Fruit fly (Drosophila melanogaster) whole organism, embryonic: ENCODE results near the gene Hsp70Aa.

Experiments
- CG10147 ChIP-seq: fragments of 200-800 bp; sonication (Bioruptor generic); optimal IDR thresholded peaks from 2 replicates; lab custom pipeline; 2019; ENCODE audit warnings: missing biosample characterization, mild to moderate bottlenecking, missing genetic modification characterization, moderate library complexity
- CG1024 ChIP-seq: fragments of 200-800 bp; sonication (Bioruptor generic); IDR thresholded peaks from 2 replicates; pipeline ENCODE4 v1.3.6; 2022; ENCODE audit warnings: missing biosample characterization, missing genetic modification characterization
- CG10274 ChIP-seq: fragments of 200-800 bp; sonication (Bioruptor generic); optimal IDR thresholded peaks from 3 replicates; lab custom pipeline; 2017; ENCODE audit warnings: missing biosample characterization, mild to moderate bottlenecking, missing genetic modification characterization
- CG1602 ChIP-seq: fragments of 200-800 bp; sonication (Bioruptor generic); optimal IDR thresholded peaks from 3 replicates; lab custom pipeline; 2016; ENCODE audit warnings: missing biosample characterization, missing genetic modification characterization
- CG17328 ChIP-seq: fragments of 200-800 bp; sonication (Bioruptor generic); IDR thresholded peaks from 2 replicates; pipeline ENCODE4 v1.3.6; 2022; ENCODE audit warnings: missing biosample characterization, missing genetic modification characterization
- CG2120 ChIP-seq: fragments of 200-800 bp; sonication (Bioruptor generic); optimal IDR thresholded peaks from 3 replicates; lab custom pipeline; 2016; ENCODE audit warnings: missing biosample characterization, missing genetic modification characterization
- CG2678 ChIP-seq: fragments of 200-800 bp; sonication (Bioruptor generic); optimal IDR thresholded peaks from 3 replicates; lab custom pipeline; 2019; ENCODE audit warnings: missing biosample characterization, mild to moderate bottlenecking, missing genetic modification characterization, moderate library complexity
- CG3163 ChIP-seq: fragments of 200-800 bp; sonication (Bioruptor generic); optimal IDR thresholded peaks from 3 replicates; lab custom pipeline; 2016; ENCODE audit warnings: missing biosample characterization, missing genetic modification characterization
- CG34224 ChIP-seq: fragments of 200-800 bp; sonication (Bioruptor generic); IDR thresholded peaks from 3 replicates; pipeline ENCODE4 v1.3.6; 2022; ENCODE audit warnings: missing biosample characterization, missing genetic modification characterization; ENCODE audit not compliant: partially characterized antibody
- CG34422 ChIP-seq: fragments of 200-800 bp; sonication (Bioruptor generic); IDR thresholded peaks from 3 replicates; pipeline ENCODE4 v1.3.6; 2022; ENCODE audit warnings: missing biosample characterization, missing genetic modification characterization
- CG3726 ChIP-seq: fragments of 200-800 bp; sonication (Bioruptor generic); IDR thresholded peaks from 3 replicates; pipeline ENCODE4, ENCODE4 v1.3.6; 2022; ENCODE audit warnings: missing biosample characterization, missing genetic modification characterization
- CG5953 ChIP-seq: fragments of 200-800 bp; sonication (Bioruptor generic); IDR thresholded peaks from 2 replicates; pipeline ENCODE4 v1.3.6; 2022; ENCODE audit warnings: missing biosample characterization, missing genetic modification characterization
- D19A ChIP-seq: fragments of 200-800 bp; optimal IDR thresholded peaks from 3 replicates; lab custom pipeline; 2019; ENCODE audit warnings: missing biosample characterization, mild to moderate bottlenecking, missing genetic modification characterization, moderate library complexity
- Dad ChIP-seq: fragments of 200-800 bp; sonication (Bioruptor generic); optimal IDR thresholded peaks from 3 replicates; lab custom pipeline; 2016; ENCODE audit warnings: missing biosample characterization, missing genetic modification characterization
- Dip2 ChIP-seq: fragments of 200-800 bp; sonication (Bioruptor generic); IDR thresholded peaks from 2 replicates; pipeline ENCODE4 v1.3.6; 2022; ENCODE audit warnings: missing biosample characterization, missing genetic modification characterization
- Dip3 ChIP-seq: fragments of 200-800 bp; sonication (Bioruptor generic); optimal IDR thresholded peaks from 3 replicates; lab custom pipeline; 2016; ENCODE audit warnings: missing biosample characterization, missing genetic modification characterization
- Doc3 ChIP-seq: fragments of 200-800 bp; sonication (Bioruptor generic); IDR thresholded peaks from 3 replicates; pipeline ENCODE4 v1.3.6; 2022; ENCODE audit warnings: missing biosample characterization, missing genetic modification characterization; ENCODE audit not compliant: partially characterized antibody
- HLH54F ChIP-seq: fragments of 200-800 bp; sonication (Bioruptor generic); optimal IDR thresholded peaks from 3 replicates; lab custom pipeline; 2016; ENCODE audit warnings: missing biosample characterization, missing genetic modification characterization
- Jarid2 ChIP-seq: fragments of 200-800 bp; sonication (Bioruptor generic); optimal IDR thresholded peaks from 3 replicates; lab custom pipeline; 2017; ENCODE audit warnings: mild to moderate bottlenecking, missing biosample characterization, missing genetic modification reagents, missing genetic modification characterization
- NFAT ChIP-seq: fragments of 200-800 bp; sonication (Bioruptor generic); IDR thresholded peaks from 2 replicates; pipeline ENCODE4 v1.3.6; 2022; ENCODE audit warnings: missing biosample characterization, missing genetic modification characterization
- Trl ChIP-seq, 3 experiments: fragments of >200 bp in 2 of 3; fragments of 200-800 bp in 1 of 3; sonication (Bioruptor generic) in 1 of 3; optimal IDR thresholded peaks; 2 replicates in 1 of 3; 3 replicates in 2 of 3; lab custom pipeline; 2016 to 2017; ENCODE audit warnings: missing biosample characterization in 1 of 3, missing genetic modification characterization in 1 of 3
- Xrp1 ChIP-seq: fragments of 200-800 bp; sonication (Bioruptor generic); IDR thresholded peaks from 2 replicates; pipeline ENCODE4 v1.3.6; 2022; ENCODE audit warnings: missing biosample characterization, missing genetic modification characterization
- ap ChIP-seq: fragments of 200-800 bp; sonication (Bioruptor generic); IDR thresholded peaks from 2 replicates; pipeline ENCODE4 v1.3.6; 2022; ENCODE audit warnings: missing biosample characterization, missing genetic modification characterization
- bsh ChIP-seq, 2 experiments: fragments of 200-800 bp; sonication (Bioruptor generic); optimal IDR thresholded peaks; 2 replicates each; lab custom pipeline; 2017 to 2018; ENCODE audit warnings: mild to moderate bottlenecking in 2 of 2, missing biosample characterization in 2 of 2, missing genetic modification characterization in 2 of 2, moderate library complexity in 1 of 2
- btn ChIP-seq: fragments of 200-800 bp; sonication (Bioruptor generic); optimal IDR thresholded peaks from 2 replicates; lab custom pipeline; 2016; ENCODE audit warnings: missing biosample characterization, missing genetic modification characterization
- cato ChIP-seq: fragments of 200-800 bp; sonication (Bioruptor generic); optimal IDR thresholded peaks from 2 replicates; lab custom pipeline; 2016; ENCODE audit warnings: missing biosample characterization, missing genetic modification characterization, borderline replicate concordance
- cg ChIP-seq: fragments of 200-800 bp; sonication (Bioruptor generic); optimal IDR thresholded peaks from 3 replicates; lab custom pipeline; 2019; ENCODE audit warnings: missing biosample characterization, mild to moderate bottlenecking, missing genetic modification characterization, moderate library complexity
- chm ChIP-seq: fragments of 200-800 bp; sonication (Bioruptor generic); IDR thresholded peaks from 2 replicates; pipeline ENCODE4 v1.3.6; 2022; ENCODE audit warnings: missing biosample characterization, missing genetic modification characterization
- dan ChIP-seq: fragments of 200-800 bp; sonication (Bioruptor generic); IDR thresholded peaks from 2 replicates; pipeline ENCODE4 v1.3.6; 2022; ENCODE audit warnings: missing biosample characterization, missing genetic modification characterization
- exex ChIP-seq: fragments of 200-800 bp; sonication (Bioruptor generic); optimal IDR thresholded peaks from 4 replicates; lab custom pipeline; 2018; ENCODE audit warnings: missing biosample characterization, mild to moderate bottlenecking, missing genetic modification characterization, moderate library complexity
- gro ChIP-seq: fragments of 200-800 bp; sonication (Bioruptor generic); optimal IDR thresholded peaks from 2 replicates; lab custom pipeline; 2016; ENCODE audit warnings: missing biosample characterization, missing genetic modification characterization
- ham ChIP-seq: fragments of 200-800 bp; sonication (Bioruptor generic); IDR thresholded peaks from 2 replicates; pipeline ENCODE4 v1.3.6; 2022; ENCODE audit warnings: missing biosample characterization, missing genetic modification characterization
- her ChIP-seq: fragments of 200-800 bp; sonication (Bioruptor generic); optimal IDR thresholded peaks from 2 replicates; lab custom pipeline; 2016; ENCODE audit warnings: missing biosample characterization, missing genetic modification characterization
- lab ChIP-seq: fragments of 200-800 bp; sonication (Bioruptor generic); optimal IDR thresholded peaks from 3 replicates; lab custom pipeline; 2017; ENCODE audit warnings: missing biosample characterization, missing genetic modification characterization, mild to moderate bottlenecking, moderate library complexity, missing genetic modification reagents
- lbe ChIP-seq: fragments of 200-800 bp; sonication (Bioruptor generic); optimal IDR thresholded peaks from 2 replicates; lab custom pipeline; 2016; ENCODE audit warnings: missing biosample characterization, mild to moderate bottlenecking, missing genetic modification characterization
- lilli ChIP-seq: fragments of 200-800 bp; sonication (Bioruptor generic); optimal IDR thresholded peaks from 3 replicates; lab custom pipeline; 2016; ENCODE audit warnings: missing biosample characterization, missing genetic modification characterization
- nom ChIP-seq: fragments of 200-800 bp; sonication (Bioruptor generic); optimal IDR thresholded peaks from 2 replicates; lab custom pipeline; 2017; ENCODE audit warnings: missing biosample characterization, missing genetic modification characterization, mild to moderate bottlenecking, moderate library complexity, missing genetic modification reagents
- phol ChIP-seq: fragments of 200-800 bp; sonication (Bioruptor generic); optimal IDR thresholded peaks from 3 replicates; lab custom pipeline; 2018; ENCODE audit warnings: missing biosample characterization, mild to moderate bottlenecking, missing genetic modification characterization, moderate library complexity
- sens ChIP-seq: fragments of 200-800 bp; sonication (Bioruptor generic); peaks from one replicate; lab custom pipeline; 2016; ENCODE audit warnings: missing biosample characterization, missing genetic modification characterization
- shn ChIP-seq: fragments of 200-800 bp; sonication (Bioruptor generic); optimal IDR thresholded peaks from 3 replicates; lab custom pipeline; 2016; ENCODE audit warnings: missing biosample characterization, missing genetic modification characterization
- sim ChIP-seq: fragments of 200-800 bp; sonication (Bioruptor generic); IDR thresholded peaks from 2 replicates; pipeline ENCODE4 v1.3.6; 2022; ENCODE audit warnings: missing biosample characterization, missing genetic modification characterization
- ssp ChIP-seq: fragments of 200-800 bp; sonication (Bioruptor generic); IDR thresholded peaks from 2 replicates; pipeline ENCODE4 v1.3.6; 2022; ENCODE audit warnings: missing biosample characterization, missing genetic modification characterization
- trem ChIP-seq: fragments of 200-800 bp; optimal IDR thresholded peaks from 3 replicates; lab custom pipeline; 2019; ENCODE audit warnings: missing biosample characterization, mild to moderate bottlenecking, missing genetic modification characterization, moderate library complexity
- tx ChIP-seq: fragments of 200-800 bp; sonication (Bioruptor generic); optimal IDR thresholded peaks from 2 replicates; lab custom pipeline; 2016; ENCODE audit warnings: missing biosample characterization, missing genetic modification characterization
- z ChIP-seq: fragments of 200-800 bp; sonication (Bioruptor generic); IDR thresholded peaks from 3 replicates; pipeline ENCODE4 v1.3.6; 2022; ENCODE audit warnings: missing biosample characterization, missing genetic modification characterization

Hsp70Aa gene

dm6 chr3R:11984441-11984840 lies 28.1 kb upstream of the Hsp70Aa start, which contains the start of gene CG3397:
Gene CG3397, minus strand, starts transcription at chr3R:11984541.
- TF ChIP-seq Trl (optimal IDR thresholded peaks at IDR 0.05; lab: Kevin White, UChicago) (peak; percentile 18 to 56), Trl (GFP tag; optimal IDR thresholded peaks at IDR 0.05; lab: Kevin White, UChicago) (no peak), chm (GFP tag; lab: Robert Waterston, UW) (no peak)
- TF ChIP-seq, all 482 proteins: peak for 1

DNA sequence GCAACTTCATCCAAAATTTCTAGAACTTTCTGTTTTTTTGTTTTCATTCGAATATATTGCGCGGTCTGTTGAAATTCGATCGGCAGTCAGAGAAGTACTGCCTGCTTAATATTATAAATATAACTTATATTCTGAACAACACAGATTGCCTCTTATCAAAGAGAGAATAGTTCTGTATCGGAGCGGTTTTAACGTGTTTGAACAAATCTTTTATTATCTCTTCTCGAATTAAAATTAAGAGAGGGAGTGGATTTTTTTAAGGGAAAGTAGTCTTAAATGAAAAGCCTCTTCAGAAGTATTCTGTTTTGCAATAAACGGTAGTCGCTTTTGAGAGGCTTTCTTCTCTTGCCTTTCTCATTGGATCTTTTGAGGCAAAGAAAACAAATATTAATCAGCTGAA lies 26.2 kb upstream of the Hsp70Aa start:
- no peak for TF ChIP-seq ssp (GFP tag; lab: Robert Waterston, UW)
- TF ChIP-seq Dip2, result no peak
- TF ChIP-seq NFAT (GFP tag; lab: Robert Waterston, UW), result no peak
- no peak for TF ChIP-seq CG2678 (tag; lab: Kevin White, UChicago)
- TF ChIP-seq ham (GFP tag; lab: Robert Waterston, UW), result no peak
- TF ChIP-seq CG34422 (GFP tag; lab: Robert Waterston, UW), result no peak
- TF ChIP-seq Jarid2 (GFP tag; lab: Kevin White, UChicago), result peak; percentile 15
- no peak for TF ChIP-seq Dip3 (GFP tag; lab: Kevin White, UChicago)
- no peak for TF ChIP-seq btn
- TF ChIP-seq cg (GFP tag; lab: Kevin White, UChicago), result no peak
- TF ChIP-seq HLH54F (GFP tag; lab: Kevin White, UChicago), result no peak
- TF ChIP-seq Doc3 (GFP tag; lab: Robert Waterston, UW), result no peak
- no peak for TF ChIP-seq phol (tag; lab: Kevin White, UChicago)
- no peak for TF ChIP-seq Dad (GFP tag; lab: Kevin White, UChicago)
- no peak for TF ChIP-seq CG1024
- TF ChIP-seq CG34224 (GFP tag; lab: Robert Waterston, UW), result no peak
- TF ChIP-seq sim (GFP tag; lab: Robert Waterston, UW), result no peak
- TF ChIP-seq her (GFP tag; lab: Kevin White, UChicago), result no peak
- peak; percentile 4 for TF ChIP-seq lbe (GFP tag; lab: Kevin White, UChicago)
- peak; percentile 54 to 74 for TF ChIP-seq Trl (optimal IDR thresholded peaks at IDR 0.05; lab: Kevin White, UChicago)
- no peak for TF ChIP-seq Trl (GFP tag; optimal IDR thresholded peaks at IDR 0.05; lab: Kevin White, UChicago)
- TF ChIP-seq CG10147 (GFP tag; lab: Kevin White, UChicago), result no peak
- TF ChIP-seq nom (GFP tag; lab: Kevin White, UChicago), result peak; percentile 25
- TF ChIP-seq CG3726 (GFP tag; lab: Robert Waterston, UW), result no peak
- TF ChIP-seq CG17328 (GFP tag; lab: Robert Waterston, UW), result no peak
- no peak for TF ChIP-seq CG1602 (GFP tag; lab: Kevin White, UChicago)

dm6 chr3R:11981962-11982361 lies 25.6 kb upstream of the Hsp70Aa start, which contains the start of gene CG12224:
Gene CG12224, minus strand, starts transcription at chr3R:11982062.
- TF ChIP-seq trem (tag; lab: Kevin White, UChicago) (no peak), gro (no peak), shn (GFP tag; lab: Kevin White, UChicago) (no peak), exex (tag; lab: Kevin White, UChicago) (peak; percentile 75), cato (GFP tag; lab: Kevin White, UChicago) (no peak)

DNA sequence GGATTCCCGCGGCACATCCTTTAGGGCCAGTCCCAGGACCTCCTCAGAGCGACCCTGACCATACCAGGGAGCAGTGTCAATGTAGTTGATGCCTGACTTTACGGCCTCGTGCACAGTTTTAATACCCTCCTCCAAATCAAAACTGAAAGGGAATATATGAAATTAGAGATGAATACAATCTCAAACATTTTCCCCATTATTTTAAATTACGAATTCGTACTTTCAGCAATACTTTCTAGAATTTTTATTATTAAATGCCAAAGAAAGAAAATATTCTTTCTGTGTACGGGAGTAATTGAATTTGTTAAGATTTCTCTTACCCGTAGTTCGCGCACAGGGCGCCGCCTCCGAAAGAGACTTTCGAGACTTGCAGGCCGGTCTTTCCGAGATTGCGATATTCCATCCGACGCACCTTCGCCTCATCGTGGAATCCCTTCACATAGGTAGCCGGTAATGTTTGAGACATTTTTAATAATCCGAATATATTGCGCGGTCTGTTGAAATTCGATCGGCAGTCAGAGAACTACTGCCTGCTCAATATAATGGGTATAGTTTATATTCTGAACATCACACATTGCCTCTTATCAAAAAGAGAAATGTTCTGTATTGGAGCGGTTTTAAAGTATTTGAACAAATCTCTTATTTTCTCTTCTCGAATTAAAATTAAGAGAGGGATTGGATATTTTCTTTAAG lies 23.7 kb upstream of the Hsp70Aa start, which contains the start of gene CG18547:
Gene CG18547 (minus strand): TSS at position 512 of the 693 bp plus-strand sequence.
- 0 out of 3 replicates have a peak, but pooled peaks have one; percentile 36 for TF ChIP-seq z (GFP tag; lab: Robert Waterston, UW)
- peak; percentile 37 for TF ChIP-seq nom (GFP tag; lab: Kevin White, UChicago)
- peak; percentile 29 for TF ChIP-seq CG10274 (GFP tag; lab: Kevin White, UChicago)
- no peak for TF ChIP-seq ap
- peak; percentile 76 for TF ChIP-seq sens (GFP tag; lab: Kevin White, UChicago)
- peak; percentile 0 for TF ChIP-seq CG2120
- no peak for TF ChIP-seq tx (GFP tag; lab: Kevin White, UChicago)
- no peak for TF ChIP-seq CG5953 (GFP tag; lab: Robert Waterston, UW)
- peak; percentile 29; the same call in 1 of the 2 replicates for TF ChIP-seq Xrp1 (GFP tag; lab: Robert Waterston, UW)
- peak; percentile 34 for TF ChIP-seq exex (tag; lab: Kevin White, UChicago)
- peak; percentile 0 for TF ChIP-seq lilli
- TF ChIP-seq lab, result peak; percentile 2
- peak; percentile 92 for TF ChIP-seq CG3163
- peak; percentile 2 for TF ChIP-seq D19A (tag; lab: Kevin White, UChicago)
- no peak for TF ChIP-seq dan (GFP tag; lab: Robert Waterston, UW)
- TF ChIP-seq Jarid2 (GFP tag; lab: Kevin White, UChicago), result peak; percentile 66
- peak in 1 of 2 experiments; percentile 8 for TF ChIP-seq bsh (GFP tag; optimal IDR thresholded peaks at IDR 0.05; lab: Kevin White, UChicago)
